Fruit fly (Drosophila melanogaster) whole organism, embryonic: ENCODE results near the gene CG43367.

Experiments
- B-H2 ChIP-seq: fragments of 200-800 bp; sonication (Bioruptor generic); optimal IDR thresholded peaks from 2 replicates; lab custom pipeline; 2018; ENCODE audit warnings: missing biosample characterization, mild to moderate bottlenecking, missing genetic modification characterization
- Bteb2 ChIP-seq: fragments of 200-800 bp; sonication (Bioruptor generic); optimal IDR thresholded peaks from 2 replicates; lab custom pipeline; 2016; ENCODE audit warnings: missing biosample characterization, missing genetic modification characterization
- CG10321 ChIP-seq: fragments of 200-800 bp; sonication (Bioruptor generic); IDR thresholded peaks from 2 replicates; pipeline ENCODE4 v1.3.6; 2022; ENCODE audit warnings: missing biosample characterization, missing genetic modification characterization
- CG11085 ChIP-seq: fragments of 200-800 bp; sonication (Bioruptor generic); IDR thresholded peaks from 2 replicates; pipeline ENCODE4 v1.3.6; 2022; ENCODE audit warnings: missing biosample characterization, missing genetic modification characterization
- CG11247 ChIP-seq: fragments of 200-800 bp; sonication (Bioruptor generic); IDR thresholded peaks from 2 replicates; pipeline ENCODE4 v1.3.6; 2022; ENCODE audit warnings: missing biosample characterization, missing genetic modification characterization
- CG11504 ChIP-seq: fragments of 200-800 bp; sonication (Bioruptor generic); optimal IDR thresholded peaks from 3 replicates; lab custom pipeline; 2019; ENCODE audit warnings: missing biosample characterization, mild to moderate bottlenecking, missing genetic modification characterization, moderate library complexity
- CG12104 ChIP-seq: fragments of 200-800 bp; sonication (Bioruptor generic); optimal IDR thresholded peaks from 3 replicates; lab custom pipeline; 2016; ENCODE audit warnings: missing biosample characterization, missing genetic modification characterization
- CG12219 ChIP-seq: fragments of 200-800 bp; sonication (Bioruptor generic); optimal IDR thresholded peaks from 3 replicates; lab custom pipeline; 2018; ENCODE audit warnings: missing biosample characterization, mild to moderate bottlenecking, missing genetic modification characterization
- CG15514 ChIP-seq: fragments of 200-800 bp; sonication (Bioruptor generic); optimal IDR thresholded peaks from 3 replicates; lab custom pipeline; 2017; ENCODE audit warnings: missing biosample characterization, missing genetic modification characterization, mild to moderate bottlenecking, moderate library complexity, missing genetic modification reagents
- CG15601 ChIP-seq: fragments of 200-800 bp; sonication (Bioruptor generic); optimal IDR thresholded peaks from 3 replicates; lab custom pipeline; 2019; ENCODE audit warnings: missing biosample characterization, mild to moderate bottlenecking, missing genetic modification characterization, moderate library complexity
- CG16779 ChIP-seq: fragments of 200-800 bp; sonication (Bioruptor generic); IDR thresholded peaks from 2 replicates; pipeline ENCODE4 v1.3.6; 2022; ENCODE audit warnings: missing biosample characterization, missing genetic modification characterization
- CG18599 ChIP-seq: fragments of 200-800 bp; sonication (Bioruptor generic); optimal IDR thresholded peaks from 3 replicates; lab custom pipeline; 2017; ENCODE audit warnings: missing biosample characterization, missing genetic modification characterization, mild to moderate bottlenecking, moderate library complexity, missing genetic modification reagents
- CG31224 ChIP-seq: fragments of 200-800 bp; sonication (Bioruptor generic); IDR thresholded peaks from 2 replicates; pipeline ENCODE4 v1.3.6; 2022; ENCODE audit warnings: missing biosample characterization, missing genetic modification characterization
- CG4820 ChIP-seq: fragments of 200-800 bp; sonication (Bioruptor generic); optimal IDR thresholded peaks from 3 replicates; lab custom pipeline; 2016; ENCODE audit warnings: missing biosample characterization, missing genetic modification characterization
- CG5180 ChIP-seq: fragments of 200-800 bp; sonication (Bioruptor generic); optimal IDR thresholded peaks from 3 replicates; lab custom pipeline; 2017; ENCODE audit warnings: missing biosample characterization, missing genetic modification characterization, mild to moderate bottlenecking, moderate library complexity, missing genetic modification reagents
- Dad ChIP-seq: fragments of 200-800 bp; sonication (Bioruptor generic); optimal IDR thresholded peaks from 3 replicates; lab custom pipeline; 2016; ENCODE audit warnings: missing biosample characterization, missing genetic modification characterization
- Deaf1 ChIP-seq: fragments of 200-800 bp; optimal IDR thresholded peaks from 3 replicates; lab custom pipeline; 2019; ENCODE audit warnings: missing biosample characterization, mild to moderate bottlenecking, missing genetic modification characterization, moderate library complexity
- Doc2 ChIP-seq: fragments of 200-800 bp; sonication (Bioruptor generic); IDR thresholded peaks from 2 replicates; pipeline ENCODE4 v1.3.6; 2022; ENCODE audit warnings: missing biosample characterization, missing genetic modification characterization
- Ets65A ChIP-seq: fragments of 200-800 bp; sonication (Bioruptor generic); peaks from one replicate; lab custom pipeline; 2016; ENCODE audit warnings: missing biosample characterization, missing genetic modification characterization
- Gsc ChIP-seq: fragments of 200-800 bp; sonication (Bioruptor generic); IDR thresholded peaks from 2 replicates; pipeline ENCODE4 v1.3.6; 2022; ENCODE audit warnings: missing biosample characterization, missing genetic modification characterization
- HLH4C ChIP-seq: fragments of 200-800 bp; sonication (Bioruptor generic); IDR thresholded peaks from 3 replicates; pipeline ENCODE4 v1.3.6; 2022; ENCODE audit warnings: missing biosample characterization, missing genetic modification characterization; ENCODE audit not compliant: partially characterized antibody
- Sin3A ChIP-seq: fragments of >200 bp; optimal IDR thresholded peaks from 2 replicates; lab custom pipeline; 2018
- Trl ChIP-seq, 3 experiments: fragments of >200 bp in 2 of 3; fragments of 200-800 bp in 1 of 3; sonication (Bioruptor generic) in 1 of 3; optimal IDR thresholded peaks; 2 replicates in 1 of 3; 3 replicates in 2 of 3; lab custom pipeline; 2016 to 2017; ENCODE audit warnings: missing biosample characterization in 1 of 3, missing genetic modification characterization in 1 of 3
- Vsx1 ChIP-seq: fragments of 200-800 bp; sonication (Bioruptor generic); optimal IDR thresholded peaks from 2 replicates; lab custom pipeline; 2017; ENCODE audit warnings: missing biosample characterization, mild to moderate bottlenecking, missing genetic modification characterization, missing genetic modification reagents
- abd-A ChIP-seq: fragments of 200-800 bp; sonication (Bioruptor generic); optimal IDR thresholded peaks from 3 replicates; lab custom pipeline; 2019; ENCODE audit warnings: missing biosample characterization, mild to moderate bottlenecking, missing genetic modification characterization, moderate library complexity
- amos ChIP-seq: fragments of 200-800 bp; sonication (Bioruptor generic); IDR thresholded peaks from 2 replicates; pipeline ENCODE4 v1.3.6; 2022; ENCODE audit warnings: missing biosample characterization, missing genetic modification characterization; ENCODE audit not compliant: partially characterized antibody
- danr ChIP-seq: fragments of 200-800 bp; sonication (Bioruptor generic); IDR thresholded peaks from 2 replicates; pipeline ENCODE4 v1.3.6; 2022; ENCODE audit warnings: missing biosample characterization, missing genetic modification characterization
- dmrt99B ChIP-seq: fragments of 200-800 bp; sonication (Bioruptor generic); optimal IDR thresholded peaks from 2 replicates; lab custom pipeline; 2018; ENCODE audit warnings: missing biosample characterization, mild to moderate bottlenecking, missing genetic modification characterization, moderate library complexity
- dysf ChIP-seq: fragments of 200-800 bp; sonication (Bioruptor generic); IDR thresholded peaks from 3 replicates; pipeline ENCODE4 v1.3.6; 2022; ENCODE audit warnings: missing biosample characterization, missing genetic modification characterization
- ewg ChIP-seq: fragments of 200-800 bp; sonication (Bioruptor generic); optimal IDR thresholded peaks from 3 replicates; lab custom pipeline; 2017; ENCODE audit warnings: mild to moderate bottlenecking, missing biosample characterization, missing genetic modification reagents, missing genetic modification characterization
- hkb ChIP-seq, 2 experiments: fragments of 200-800 bp in 1 of 2; fragments of >200 bp in 1 of 2; sonication (Bioruptor generic) in 1 of 2; IDR thresholded peaks in 1 of 2; optimal IDR thresholded peaks in 1 of 2; 2 replicates each; pipeline versions ENCODE4 v1.3.6 to Lab custom; 2017 to 2022; ENCODE audit warnings: missing biosample characterization in 1 of 2, missing genetic modification characterization in 1 of 2
- knrl ChIP-seq: fragments of 200-800 bp; sonication (Bioruptor generic); IDR thresholded peaks from 3 replicates; pipeline ENCODE4 v1.3.6; 2022; ENCODE audit warnings: missing biosample characterization, missing genetic modification characterization; ENCODE audit not compliant: partially characterized antibody
- maf-S ChIP-seq: fragments of 200-800 bp; sonication (Bioruptor generic); optimal IDR thresholded peaks from 2 replicates; lab custom pipeline; 2016; ENCODE audit warnings: missing biosample characterization, missing genetic modification characterization
- nerfin-1 ChIP-seq: fragments of 200-800 bp; sonication (Bioruptor generic); optimal IDR thresholded peaks from 3 replicates; lab custom pipeline; 2019; ENCODE audit warnings: missing biosample characterization, mild to moderate bottlenecking, missing genetic modification characterization, moderate library complexity
- row ChIP-seq: fragments of 200-800 bp; sonication (Bioruptor generic); IDR thresholded peaks from 3 replicates; pipeline ENCODE4 v1.3.6; 2022; ENCODE audit warnings: missing biosample characterization, missing genetic modification characterization
- sim ChIP-seq: fragments of 200-800 bp; sonication (Bioruptor generic); IDR thresholded peaks from 2 replicates; pipeline ENCODE4 v1.3.6; 2022; ENCODE audit warnings: missing biosample characterization, missing genetic modification characterization
- slp2 ChIP-seq: fragments of 200-800 bp; sonication (Bioruptor generic); optimal IDR thresholded peaks from 2 replicates; lab custom pipeline; 2016; ENCODE audit warnings: missing biosample characterization, missing genetic modification characterization
- sqz ChIP-seq: fragments of 200-800 bp; sonication (Bioruptor generic); optimal IDR thresholded peaks from 3 replicates; lab custom pipeline; 2018; ENCODE audit warnings: missing biosample characterization, mild to moderate bottlenecking, missing genetic modification characterization

CG43367 gene

DNA sequence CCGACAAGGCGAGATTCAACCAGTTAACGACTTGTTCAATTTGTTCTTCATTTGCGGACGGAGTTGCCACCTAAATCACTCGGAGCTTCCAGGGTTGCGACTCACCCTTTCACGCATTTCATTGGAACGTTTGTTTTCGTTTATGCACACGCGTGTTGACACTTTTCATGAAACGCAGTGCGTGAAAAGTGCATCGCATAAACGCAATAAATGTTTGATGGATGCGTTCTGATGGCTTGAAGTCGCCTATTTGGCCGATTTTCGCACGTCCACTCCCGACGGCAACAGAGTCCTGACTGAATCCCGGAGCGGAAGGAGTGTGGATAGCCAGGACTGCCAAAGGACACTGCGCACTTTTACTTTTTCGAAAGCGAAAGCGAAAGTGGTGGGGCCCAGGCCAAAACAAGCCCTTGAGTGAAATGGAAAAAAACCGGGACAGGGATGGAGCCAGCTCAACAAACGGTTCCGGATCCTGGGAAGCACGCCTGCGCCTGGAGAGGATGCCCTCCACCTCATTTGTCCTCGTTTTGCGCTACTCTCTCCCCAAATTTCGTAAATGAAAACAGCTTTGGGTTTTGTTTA, 15.7 kb upstream of the CG43367 start, which contains the start of gene Teh4:
Teh4 (minus strand) TSS at position 290 of the 582 bp plus-strand sequence.
- TF ChIP-seq nerfin-1 (tag; lab: Kevin White, UChicago): peak; percentile 60
- TF ChIP-seq Gsc (GFP tag; lab: Robert Waterston, UW): no peak
- peak; percentile 97 for TF ChIP-seq CG15514 (GFP tag; lab: Kevin White, UChicago)
- peak; percentile 72 for TF ChIP-seq CG4820
- TF ChIP-seq dmrt99B: no peak
- TF ChIP-seq amos (GFP tag; lab: Robert Waterston, UW): 0 out of 2 replicates have a peak, but pooled peaks have one; percentile 12
- TF ChIP-seq abd-A (tag; lab: Kevin White, UChicago): peak; percentile 39
- 0 out of 3 replicates have a peak, but pooled peaks have one; percentile 9 for TF ChIP-seq dysf
- 0 out of 2 replicates have a peak, but pooled peaks have one; percentile 5 for TF ChIP-seq CG11247 (GFP tag; lab: Robert Waterston, UW)
- peak; percentile 57; the same call in 1 of the 2 replicates for TF ChIP-seq CG16779 (GFP tag; lab: Robert Waterston, UW)
- TF ChIP-seq CG15601 (tag; lab: Kevin White, UChicago): peak; percentile 81
- TF ChIP-seq Bteb2 (GFP tag; lab: Kevin White, UChicago): no peak
- TF ChIP-seq Deaf1 (tag; lab: Kevin White, UChicago): peak; percentile 18
- no peak for TF ChIP-seq CG10321 (GFP tag; lab: Robert Waterston, UW)
- TF ChIP-seq Dad: no peak
- 0 out of 3 replicates have a peak, but pooled peaks have one; percentile 19 for TF ChIP-seq knrl (GFP tag; lab: Robert Waterston, UW)
- TF ChIP-seq CG12104 (GFP tag; lab: Kevin White, UChicago): no peak
- no peak for TF ChIP-seq CG11504 (tag; lab: Kevin White, UChicago)
- no peak for TF ChIP-seq B-H2
- no peak for TF ChIP-seq CG5180 (GFP tag; lab: Kevin White, UChicago)
- peak; percentile 22; the same call in 1 of the 3 replicates for TF ChIP-seq row (GFP tag; lab: Robert Waterston, UW)
- no peak for TF ChIP-seq sim
- peak; percentile 7 for TF ChIP-seq CG18599 (GFP tag; lab: Kevin White, UChicago)
- peak; percentile 89 for TF ChIP-seq ewg (GFP tag; lab: Kevin White, UChicago)
- peak; percentile 85 for TF ChIP-seq Ets65A (GFP tag; lab: Kevin White, UChicago)
- TF ChIP-seq Trl (optimal IDR thresholded peaks at IDR 0.05; lab: Kevin White, UChicago): peak in 1 of 2 experiments; percentile 22
- TF ChIP-seq Trl (GFP tag; optimal IDR thresholded peaks at IDR 0.05; lab: Kevin White, UChicago): no peak
- TF ChIP-seq HLH4C (GFP tag; lab: Robert Waterston, UW): 0 out of 3 replicates have a peak, but pooled peaks have one; percentile 31

DNA sequence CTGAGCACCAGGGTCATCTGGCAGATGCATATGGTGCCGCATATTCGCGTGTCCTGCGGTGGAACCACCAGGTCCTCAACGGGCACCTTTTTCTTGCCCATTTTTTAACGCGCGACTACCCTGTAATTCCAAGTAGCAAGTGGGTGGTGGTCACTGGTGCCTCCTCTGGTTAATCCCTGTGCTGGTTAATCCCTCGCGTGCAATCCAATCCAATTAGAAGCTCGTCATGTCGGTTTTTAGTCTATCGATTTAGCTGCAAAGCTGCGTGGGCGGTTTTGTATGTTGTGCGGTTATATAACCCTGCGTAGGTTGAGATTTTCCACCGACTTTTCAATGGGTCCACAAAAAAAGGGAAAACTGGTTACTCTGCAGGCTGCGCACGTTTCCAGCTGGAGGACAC, 9.2 kb upstream of the CG43367 start, which contains the start of gene Teh3:
Teh3 (minus strand) TSS at position 101 of the 400 bp plus-strand sequence.
- TF ChIP-seq maf-S (GFP tag; lab: Kevin White, UChicago): no peak
- TF ChIP-seq Sin3A (lab: Kevin White, UChicago): no peak
- TF ChIP-seq Doc2 (GFP tag; lab: Robert Waterston, UW): no peak
- no peak for TF ChIP-seq ewg (GFP tag; lab: Kevin White, UChicago)
- TF ChIP-seq CG31224 (GFP tag; lab: Robert Waterston, UW): no peak
- no peak for TF ChIP-seq CG12219
- TF ChIP-seq danr: no peak
- TF ChIP-seq slp2 (GFP tag; lab: Kevin White, UChicago): no peak
- no peak for TF ChIP-seq CG11085
- TF ChIP-seq hkb (optimal IDR thresholded peaks at IDR 0.05; lab: Kevin White, UChicago): no peak
- no peak for TF ChIP-seq hkb (GFP tag; IDR thresholded peaks at IDR 0.05; lab: Robert Waterston, UW)
- no peak for TF ChIP-seq sqz (GFP tag; lab: Kevin White, UChicago)
- no peak for TF ChIP-seq Vsx1 (GFP tag; lab: Kevin White, UChicago)
- TF ChIP-seq CG15514 (GFP tag; lab: Kevin White, UChicago): no peak
